Worm (Caenorhabditis elegans): ENCODE measurements around the gene npr-15.

npr-15 gene

DNA sequence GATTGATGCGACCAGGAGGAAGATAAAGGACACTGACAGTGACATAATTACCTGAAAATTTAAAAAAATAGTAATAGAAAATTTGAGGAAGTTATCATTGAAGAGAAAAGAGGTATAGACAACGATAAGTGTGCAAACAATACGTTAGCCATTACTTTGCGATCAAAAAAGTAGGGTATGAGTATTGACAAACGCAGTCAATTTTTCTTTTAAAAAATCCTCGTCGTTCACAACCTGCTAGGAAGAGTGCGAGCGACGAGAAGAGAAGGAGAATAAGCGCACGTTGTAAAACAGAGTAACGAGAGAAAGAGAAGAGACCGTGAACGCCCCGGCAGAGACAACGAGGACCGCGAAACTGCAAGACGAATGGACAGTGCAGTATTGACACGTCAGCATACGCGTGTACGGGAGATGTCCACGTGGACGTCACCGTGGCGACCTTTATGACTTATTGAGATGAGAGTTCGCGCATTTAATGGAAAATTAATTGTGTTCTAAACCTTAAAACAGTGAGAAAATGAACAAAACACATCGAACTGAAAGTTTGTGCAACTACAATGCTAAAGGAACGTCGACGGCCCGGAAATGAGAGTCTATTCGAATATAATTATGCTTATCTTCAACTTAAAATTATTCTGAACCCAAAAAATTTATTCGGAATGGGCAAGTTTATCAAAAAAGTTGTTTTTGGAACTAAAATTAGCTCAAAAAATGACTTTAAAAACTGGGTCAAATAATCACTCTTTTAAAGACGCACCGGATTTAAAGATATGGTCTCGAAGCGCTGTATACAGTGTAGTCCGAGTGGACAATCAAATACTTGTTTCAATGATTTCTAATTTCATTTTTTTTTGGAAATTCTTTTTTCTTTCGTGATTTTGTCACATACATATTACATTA is 7.2 kb upstream of the npr-15 start, which contains the start of the genes pdi-1 and C14B1.2 (continued):
- TF ChIP-seq skn-1 (tag; optimal IDR thresholded peaks at IDR 0.05) (no peak), elt-3 (tag; optimal IDR thresholded peaks at IDR 0.05) (peak in 1 of 6 experiments; percentile 22), ces-1 (GFP tag; optimal IDR thresholded peaks at IDR 0.05) (no peak), hpl-2 (GFP tag; optimal IDR thresholded peaks at IDR 0.05) (no peak), dsc-1 (tag; optimal IDR thresholded peaks at IDR 0.05) (no peak), grh-1 (GFP tag; IDR thresholded peaks at IDR 0.05) (no peak), C04F5.9 (tag; optimal IDR thresholded peaks at IDR 0.05) (no peak), nhr-77 (tag; optimal IDR thresholded peaks at IDR 0.05) (peak; percentile 15), ceh-63 (GFP tag; optimal IDR thresholded peaks at IDR 0.05) (no peak), rnt-1 (tag; optimal IDR thresholded peaks at IDR 0.05) (peak; percentile 9), ztf-11 (tag; optimal IDR thresholded peaks at IDR 0.05) (no peak), alr-1 (tag; optimal IDR thresholded peaks at IDR 0.05; ENCODE audit: borderline replicate concordance) (no peak), lin-14 (GFP tag; optimal IDR thresholded peaks at IDR 0.05) (peak; percentile 90), C16A3.4 (tag; optimal IDR thresholded peaks at IDR 0.05) (no peak), lsy-2 (tag; optimal IDR thresholded peaks at IDR 0.05) (peak in 1 of 2 experiments; percentile 25), nhr-20 (tag; optimal IDR thresholded peaks at IDR 0.05) (no peak), mep-1 (tag; optimal IDR thresholded peaks at IDR 0.05) (peak; percentile 47), nhr-19 (GFP tag; conservative IDR thresholded peaks at IDR 0.05) (0 out of 2 replicates have a peak, but pooled peaks have one; percentile 10), tbx-2 (tag; optimal IDR thresholded peaks at IDR 0.05) (peak; percentile 23), zip-4 (GFP tag; optimal IDR thresholded peaks at IDR 0.05) (no peak), fkh-8 (tag; optimal IDR thresholded peaks at IDR 0.05) (no peak), unc-30 (tag; optimal IDR thresholded peaks at IDR 0.05) (no peak), efl-3 (GFP tag; optimal IDR thresholded peaks at IDR 0.05) (no peak), tlp-1 (tag; optimal IDR thresholded peaks at IDR 0.05) (no peak), snpc-4 (tag; optimal IDR thresholded peaks at IDR 0.05) (no peak), ets-5 (GFP tag; IDR thresholded peaks at IDR 0.05) (no peak), irx-1 (tag; optimal IDR thresholded peaks at IDR 0.05) (no peak), C34B4.2 (tag; optimal IDR thresholded peaks at IDR 0.05) (no peak), zag-1 (tag; optimal IDR thresholded peaks at IDR 0.05) (no peak), nhr-237 (tag; optimal IDR thresholded peaks at IDR 0.05) (no peak), snu-23 (GFP tag; optimal IDR thresholded peaks at IDR 0.05) (peak; percentile 47), lin-15B (tag; optimal IDR thresholded peaks at IDR 0.05) (no peak), egl-27 (tag; optimal IDR thresholded peaks at IDR 0.05) (no peak)

DNA sequence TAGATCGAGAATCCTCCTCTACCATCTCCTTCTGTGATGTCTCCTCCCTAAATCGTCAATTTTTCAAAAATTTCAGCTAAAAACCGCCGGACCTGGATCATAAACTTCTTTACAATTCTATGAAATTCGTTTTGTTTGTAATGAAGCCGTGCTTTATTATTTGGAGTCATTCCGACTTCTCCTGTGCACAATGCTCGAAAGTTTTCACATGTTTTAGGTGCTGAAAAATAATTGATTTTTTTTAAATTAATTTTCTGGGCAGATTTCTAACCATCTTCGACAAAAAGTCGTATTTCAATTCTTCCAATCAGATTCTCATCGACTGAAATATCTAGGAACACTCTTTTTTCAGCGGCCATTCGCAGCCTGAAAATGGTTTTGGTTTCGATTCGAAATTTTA is 4.8 kb upstream of the npr-15 start, which contains the start of gene cyn-9:
TSS of gene cyn-9 (minus strand) at position 366 of the 400 bp plus-strand sequence.
- no peak for TF ChIP-seq lin-35 (GFP tag; optimal IDR thresholded peaks at IDR 0.05)
- TF ChIP-seq aly-2 (tag; optimal IDR thresholded peaks at IDR 0.05), result no peak
- TF ChIP-seq swsn-7 (tag; optimal IDR thresholded peaks at IDR 0.05), result no peak
- no peak for TF ChIP-seq ces-1 (GFP tag; optimal IDR thresholded peaks at IDR 0.05)
- TF ChIP-seq lir-3 (tag; optimal IDR thresholded peaks at IDR 0.05; ENCODE audit: poor library complexity), result no peak
- TF ChIP-seq efl-1 (optimal IDR thresholded peaks at IDR 0.05), result no peak
- TF ChIP-seq efl-1 (GFP tag; optimal IDR thresholded peaks at IDR 0.05 in 1 of 2), result no peak
- TF ChIP-seq fos-1 (tag; optimal IDR thresholded peaks at IDR 0.05), result no peak
- TF ChIP-seq blmp-1 (tag; optimal IDR thresholded peaks at IDR 0.05), result no peak
- TF ChIP-seq vab-15 (tag; optimal IDR thresholded peaks at IDR 0.05), result no peak
- TF ChIP-seq ceh-8 (GFP tag; optimal IDR thresholded peaks at IDR 0.05), result no peak
- TF ChIP-seq zag-1 (tag; optimal IDR thresholded peaks at IDR 0.05), result no peak
- no peak for TF ChIP-seq fkh-8 (tag; optimal IDR thresholded peaks at IDR 0.05)
- TF ChIP-seq ceh-82 (tag; optimal IDR thresholded peaks at IDR 0.05), result no peak

Data from whole organism, L1 larva.